Worm (Caenorhabditis elegans) whole organism, young adult: Measurements from ENCODE around the gene best-3.

Experiments used
- B0019.2 ChIP-seq: fragments of 200-800 bp; sonication (Bioruptor generic); conservative IDR thresholded peaks from 2 replicates; pipeline ENCODE4 v1.3.6; 2022; ENCODE audit warnings: missing genetic modification reagents, missing genetic modification characterization, missing compliant biosample characterization
- B0035.1 ChIP-seq: sonication (generic microtip); optimal IDR thresholded peaks from 2 replicates; lab custom pipeline; 2016; ENCODE audit warnings: missing genetic modification characterization, mild to moderate bottlenecking, missing compliant biosample characterization, missing genotype, missing genetic modification reagents
- B0336.3 ChIP-seq: fragments of 200-800 bp; sonication (Bioruptor generic); IDR thresholded peaks from 2 replicates; pipeline ENCODE4 v1.3.6; 2022; ENCODE audit warnings: missing genetic modification characterization, missing compliant biosample characterization
- F49E8.2 ChIP-seq: sonication (generic microtip); optimal IDR thresholded peaks from 3 replicates; lab custom pipeline; 2017; ENCODE audit warnings: missing genetic modification characterization, mild to moderate bottlenecking, missing compliant biosample characterization, antibody characterized with exemption, moderate library complexity; ENCODE audit not compliant: insufficient read depth
- F52B5.7 ChIP-seq: sonication (generic microtip); optimal IDR thresholded peaks from 2 replicates; lab custom pipeline; 2016; ENCODE audit warnings: mild to moderate bottlenecking, missing genetic modification characterization, missing compliant biosample characterization
- K12H6.12 ChIP-seq: fragments of 200-800 bp; sonication (Bioruptor generic); optimal IDR thresholded peaks from 2 replicates; lab custom pipeline; 2018; ENCODE audit warnings: mild to moderate bottlenecking, missing genetic modification characterization, missing compliant biosample characterization
- Y53G8AR.9 ChIP-seq: fragments of 200-800 bp; sonication (Bioruptor generic); conservative IDR thresholded peaks from 2 replicates; pipeline ENCODE4 v1.3.6; 2022; ENCODE audit warnings: missing genetic modification reagents, missing genetic modification characterization, missing compliant biosample characterization
- Y56A3A.18 ChIP-seq: fragments of 200-800 bp; sonication (Bioruptor generic); IDR thresholded peaks from 2 replicates; pipeline ENCODE4 v1.3.6; 2022; ENCODE audit warnings: missing genetic modification reagents, missing genetic modification characterization, missing compliant biosample characterization
- Y67H2A.10 ChIP-seq: fragments of 200-800 bp; sonication (Bioruptor generic); conservative IDR thresholded peaks from 2 replicates; pipeline ENCODE4 v1.3.6; 2022; ENCODE audit warnings: missing genetic modification reagents, missing genetic modification characterization, missing compliant biosample characterization
- ZK185.1 ChIP-seq: sonication (generic microtip); optimal IDR thresholded peaks from 2 replicates; lab custom pipeline; 2016; ENCODE audit warnings: mild to moderate bottlenecking, missing genetic modification characterization, missing compliant biosample characterization; ENCODE audit not compliant: poor library complexity, severe bottlenecking
- ama-1 ChIP-seq, 3 experiments: fragments of 150-350 bp in 1 of 3; sonication (generic microtip) in 2 of 3; optimal IDR thresholded peaks; 2 replicates each; lab custom pipeline; 2014 to 2018; ENCODE audit warnings: missing biosample characterization in 2 of 3, missing genetic modification characterization in 2 of 3, missing genetic modification reagents in 2 of 3
- atf-7 ChIP-seq: sonication (generic microtip); optimal IDR thresholded peaks from 2 replicates; lab custom pipeline; 2017; ENCODE audit warnings: mild to moderate bottlenecking, missing genetic modification characterization, missing compliant biosample characterization
- attf-3 ChIP-seq: fragments of 200-800 bp; sonication (Bioruptor generic); conservative IDR thresholded peaks from 2 replicates; pipeline ENCODE4 v1.3.6; 2022; ENCODE audit warnings: missing genetic modification reagents, missing genetic modification characterization, missing compliant biosample characterization
- attf-6 ChIP-seq: fragments of 200-800 bp; sonication (Bioruptor generic); IDR thresholded peaks from 2 replicates; pipeline ENCODE4 v1.3.6; 2022; ENCODE audit warnings: missing genetic modification reagents, missing genetic modification characterization, missing compliant biosample characterization
- ccch-3 ChIP-seq: fragments of 200-800 bp; sonication (Bioruptor generic); optimal IDR thresholded peaks from 2 replicates; lab custom pipeline; 2018; ENCODE audit warnings: mild to moderate bottlenecking, missing genetic modification characterization, missing compliant biosample characterization
- cebp-1 ChIP-seq, 2 experiments: fragments of 200-800 bp in 1 of 2; sonication (Bioruptor generic) in 1 of 2; sonication (generic microtip) in 1 of 2; IDR thresholded peaks in 1 of 2; optimal IDR thresholded peaks in 1 of 2; 2 replicates each; pipeline versions ENCODE4 v1.3.6 to Lab custom; 2017 to 2022; ENCODE audit warnings: missing compliant biosample characterization in 2 of 2, missing genetic modification characterization in 2 of 2, mild to moderate bottlenecking in 1 of 2, missing genetic modification reagents in 1 of 2, moderate library complexity in 1 of 2
- cebp-2 ChIP-seq: fragments of 200-800 bp; sonication (Bioruptor generic); IDR thresholded peaks from 2 replicates; pipeline ENCODE4 v1.3.6; 2022; ENCODE audit warnings: missing genetic modification characterization, missing compliant biosample characterization
- dox-1 ChIP-seq: fragments of 200-800 bp; sonication (Bioruptor generic); IDR thresholded peaks from 2 replicates; pipeline ENCODE4 v1.3.6; 2022; ENCODE audit warnings: missing genetic modification reagents, missing genetic modification characterization, missing compliant biosample characterization
- dpl-1 ChIP-seq: fragments of 150-350 bp; optimal IDR thresholded peaks from 2 replicates; lab custom pipeline; 2014; ENCODE audit warnings: missing biosample characterization, missing genetic modification reagents, missing genetic modification characterization
- efl-1 ChIP-seq: fragments of 150-350 bp; optimal IDR thresholded peaks from 2 replicates; lab custom pipeline; 2014; ENCODE audit warnings: missing biosample characterization, missing genetic modification reagents, missing genetic modification characterization
- egl-44 ChIP-seq: fragments of 200-800 bp; sonication (Bioruptor generic); IDR thresholded peaks from 2 replicates; pipeline ENCODE4 v1.3.6; 2022; ENCODE audit warnings: missing genetic modification reagents, missing genetic modification characterization, missing compliant biosample characterization
- ekl-4 ChIP-seq: fragments of 200-800 bp; sonication (Bioruptor generic); IDR thresholded peaks from 2 replicates; pipeline ENCODE4 v1.3.6; 2022; ENCODE audit warnings: missing genetic modification reagents, missing genetic modification characterization, missing compliant biosample characterization
- fkh-3 ChIP-seq: sonication (generic microtip); optimal IDR thresholded peaks from 2 replicates; lab custom pipeline; 2016; ENCODE audit warnings: mild to moderate bottlenecking, missing genetic modification characterization, missing compliant biosample characterization
- hmg-20 ChIP-seq: fragments of 200-800 bp; sonication (Bioruptor generic); IDR thresholded peaks from 2 replicates; pipeline ENCODE4 v1.3.6; 2022; ENCODE audit warnings: missing genetic modification reagents, missing genetic modification characterization, missing compliant biosample characterization
- let-607 ChIP-seq, 2 experiments: fragments of 200-800 bp in 1 of 2; sonication (Bioruptor generic) in 1 of 2; sonication (generic microtip) in 1 of 2; optimal IDR thresholded peaks; 2 replicates each; lab custom pipeline; 2016 to 2018; ENCODE audit warnings: mild to moderate bottlenecking in 2 of 2, missing compliant biosample characterization in 2 of 2, missing genetic modification characterization in 2 of 2, moderate library complexity in 2 of 2, missing genotype in 1 of 2
- lin-26 ChIP-seq: fragments of 200-800 bp; sonication (Bioruptor generic); IDR thresholded peaks from 2 replicates; pipeline ENCODE4 v1.3.6; 2022; ENCODE audit warnings: missing genetic modification reagents, missing genetic modification characterization, missing compliant biosample characterization
- lin-35 ChIP-seq, 3 experiments: fragments of 150-350 bp in 2 of 3; sonication (generic microtip) in 1 of 3; optimal IDR thresholded peaks; 2 replicates each; lab custom pipeline; 2014 to 2018; ENCODE audit warnings: missing biosample characterization in 3 of 3, missing genetic modification characterization in 3 of 3, missing genetic modification reagents in 3 of 3
- lin-40 ChIP-seq: sonication (generic microtip); optimal IDR thresholded peaks from 2 replicates; lab custom pipeline; 2016; ENCODE audit warnings: missing genetic modification characterization, mild to moderate bottlenecking, missing compliant biosample characterization, missing genotype, missing genetic modification reagents
- lin-54 ChIP-seq: fragments of 200-800 bp; sonication (Bioruptor generic); optimal IDR thresholded peaks from 2 replicates; lab custom pipeline; 2018; ENCODE audit warnings: mild to moderate bottlenecking, missing genetic modification characterization, missing compliant biosample characterization
- lir-1 ChIP-seq: fragments of 200-800 bp; sonication (Bioruptor generic); conservative IDR thresholded peaks from 2 replicates; pipeline ENCODE4 v1.3.6; 2022; ENCODE audit warnings: missing genetic modification reagents, missing genetic modification characterization, missing compliant biosample characterization
- madf-10 ChIP-seq: sonication (generic microtip); optimal IDR thresholded peaks from 2 replicates; lab custom pipeline; 2016; ENCODE audit warnings: mild to moderate bottlenecking, missing genetic modification characterization, missing compliant biosample characterization
- madf-3 ChIP-seq: fragments of 200-800 bp; sonication (Bioruptor generic); IDR thresholded peaks from 2 replicates; pipeline ENCODE4 v1.3.6; 2022; ENCODE audit warnings: missing genetic modification reagents, missing genetic modification characterization, missing compliant biosample characterization
- madf-6 ChIP-seq: fragments of 200-800 bp; sonication (Bioruptor generic); IDR thresholded peaks from 2 replicates; pipeline ENCODE4 v1.3.6; 2022; ENCODE audit warnings: missing genetic modification reagents, missing genetic modification characterization, missing compliant biosample characterization
- mcd-1 ChIP-seq: fragments of 200-800 bp; sonication (Bioruptor generic); IDR thresholded peaks from 2 replicates; pipeline ENCODE4 v1.3.6; 2022; ENCODE audit warnings: missing genetic modification reagents, missing genetic modification characterization, missing compliant biosample characterization
- nfyb-1 ChIP-seq: fragments of 200-800 bp; sonication (Bioruptor generic); IDR thresholded peaks from 2 replicates; pipeline ENCODE4 v1.3.6; 2022; ENCODE audit warnings: missing genetic modification reagents, missing genetic modification characterization, missing compliant biosample characterization
- pbrm-1 ChIP-seq: fragments of 200-800 bp; sonication (Bioruptor generic); IDR thresholded peaks from 2 replicates; pipeline ENCODE4 v1.3.6; 2022; ENCODE audit warnings: missing genetic modification reagents, missing genetic modification characterization, missing compliant biosample characterization
- rcor-1 ChIP-seq: fragments of 200-800 bp; sonication (Bioruptor generic); IDR thresholded peaks from 2 replicates; pipeline ENCODE4 v1.3.6; 2022; ENCODE audit warnings: missing genetic modification reagents, missing genetic modification characterization, missing compliant biosample characterization
- repo-1 ChIP-seq: sonication (generic microtip); optimal IDR thresholded peaks from 2 replicates; lab custom pipeline; 2017; ENCODE audit warnings: mild to moderate bottlenecking, missing genetic modification characterization, missing compliant biosample characterization
- snpc-4 ChIP-seq, 5 experiments: fragments of 150-350 bp in 1 of 5; sonication (generic microtip) in 4 of 5; optimal IDR thresholded peaks; 2 replicates each; lab custom pipeline; 2014 to 2018; ENCODE audit warnings: missing genetic modification characterization in 5 of 5, missing biosample characterization in 3 of 5, antibody characterized with exemption in 2 of 5, mild to moderate bottlenecking in 2 of 5, missing compliant biosample characterization in 2 of 5, missing genotype in 2 of 5, moderate library complexity in 2 of 5, missing genetic modification reagents in 1 of 5
- tbp1 ChIP-seq: fragments of 200-800 bp; sonication (Bioruptor generic); optimal IDR thresholded peaks from 2 replicates; lab custom pipeline; 2018; ENCODE audit warnings: mild to moderate bottlenecking, missing genetic modification characterization, missing compliant biosample characterization
- tbx-9 ChIP-seq: sonication (generic microtip); optimal IDR thresholded peaks from 2 replicates; lab custom pipeline; 2016; ENCODE audit warnings: borderline replicate concordance, missing genetic modification characterization, inconsistent platforms, missing compliant biosample characterization
- tlf-1 ChIP-seq: fragments of 200-800 bp; sonication (Bioruptor generic); optimal IDR thresholded peaks from 2 replicates; lab custom pipeline; 2018; ENCODE audit warnings: mild to moderate bottlenecking, missing genetic modification characterization, missing compliant biosample characterization
- unc-62 ChIP-seq: fragments of 150-350 bp; optimal IDR thresholded peaks from 2 replicates; lab custom pipeline; 2014; ENCODE audit warnings: missing biosample characterization, missing genetic modification reagents, missing genetic modification characterization
- ztf-18 ChIP-seq: sonication (generic microtip); optimal IDR thresholded peaks from 2 replicates; lab custom pipeline; 2016; ENCODE audit warnings: missing genotype, mild to moderate bottlenecking, missing genetic modification characterization, missing compliant biosample characterization
- ztf-26 ChIP-seq: sonication (generic microtip); optimal IDR thresholded peaks from 2 replicates; lab custom pipeline; 2017; ENCODE audit warnings: missing genetic modification characterization, missing compliant biosample characterization

best-3 gene

ce11 chrII:24559-24998 is 11.8 kb downstream of the best-3 start, which contains the start of gene enee-1:
enee-1 (plus strand) TSS chrII:24666.
- TF ChIP-seq snpc-4 (GFP tag; optimal IDR thresholded peaks at IDR 0.05; lab: Kevin White, UChicago) (no peak), snpc-4 (tag; optimal IDR thresholded peaks at IDR 0.05; lab: Kevin White, UChicago) (peak in 3 of 4 experiments; percentile 17 to 40 (median 24)), madf-10 (peak; percentile 19), attf-3 (peak; percentile 43; the same call in 1 of the 2 replicates), K12H6.12 (tag; lab: Kevin White, UChicago) (peak; percentile 39), unc-62 (no peak), rcor-1 (GFP tag; lab: Robert Waterston, UW) (peak; percentile 52; the same call in 1 of the 2 replicates), dpl-1 (peak; percentile 74), B0336.3 (GFP tag; lab: Robert Waterston, UW) (0 out of 2 replicates have a peak, but pooled peaks have one; percentile 37), ccch-3 (GFP tag; lab: Kevin White, UChicago) (no peak), madf-6 (peak; percentile 11; the same call in 1 of the 2 replicates), efl-1 (GFP tag; lab: Kevin White, UChicago) (peak; percentile 57), madf-3 (GFP tag; lab: Robert Waterston, UW) (peak; percentile 68; the same call in 1 of the 2 replicates), B0019.2 (no peak), ZK185.1 (tag; lab: Kevin White, UChicago) (peak; percentile 2), Y53G8AR.9 (peak; percentile 61; the same call in 1 of the 2 replicates), nfyb-1 (GFP tag; lab: Robert Waterston, UW) (peak; percentile 56; the same call in 1 of the 2 replicates), Y67H2A.10 (GFP tag; lab: Robert Waterston, UW) (no peak), tbp1 (peak; percentile 19), ama-1 (optimal IDR thresholded peaks at IDR 0.05; lab: Kevin White, UChicago) (peak; percentile 30), ama-1 (GFP tag; optimal IDR thresholded peaks at IDR 0.05; lab: Kevin White, UChicago) (no peak), tlf-1 (GFP tag; lab: Kevin White, UChicago) (peak; percentile 36), hmg-20 (GFP tag; lab: Robert Waterston, UW) (0 out of 2 replicates have a peak, but pooled peaks have one; percentile 36), F52B5.7 (tag; lab: Kevin White, UChicago) (no peak), ekl-4 (0 out of 2 replicates have a peak, but pooled peaks have one; percentile 51), B0035.1 (tag; lab: Kevin White, UChicago) (no peak), tbx-9 (tag; lab: Kevin White, UChicago) (no peak), F49E8.2 (no peak), ztf-18 (tag; lab: Kevin White, UChicago) (peak; percentile 94), cebp-2 (GFP tag; lab: Robert Waterston, UW) (no peak), mcd-1 (GFP tag; lab: Robert Waterston, UW) (peak; percentile 81), Y56A3A.18 (0 out of 2 replicates have a peak, but pooled peaks have one; percentile 23), atf-7 (tag; lab: Kevin White, UChicago) (peak; percentile 19), fkh-3 (tag; lab: Kevin White, UChicago) (no peak), egl-44 (GFP tag; lab: Robert Waterston, UW) (no peak), lin-26 (GFP tag; lab: Robert Waterston, UW) (no peak), lin-54 (peak; percentile 90), attf-6 (GFP tag; lab: Robert Waterston, UW) (no peak), dox-1 (GFP tag; lab: Robert Waterston, UW) (peak; percentile 64; the same call in 1 of the 2 replicates), lin-40 (tag; lab: Kevin White, UChicago) (peak; percentile 82), let-607 (tag; optimal IDR thresholded peaks at IDR 0.05; lab: Kevin White, UChicago) (peak in 1 of 2 experiments; percentile 15), pbrm-1 (peak; percentile 54; the same call in 1 of the 2 replicates), repo-1 (tag; lab: Kevin White, UChicago) (peak; percentile 53), cebp-1 (GFP tag; IDR thresholded peaks at IDR 0.05; lab: Robert Waterston, UW) (no peak), cebp-1 (tag; optimal IDR thresholded peaks at IDR 0.05; lab: Kevin White, UChicago) (peak; percentile 60), lin-35 (GFP tag; optimal IDR thresholded peaks at IDR 0.05; lab: Kevin White, UChicago) (peak; percentile 1 to 83 (median 58)), lir-1 (GFP tag; lab: Robert Waterston, UW) (peak; percentile 17; the same call in 1 of the 2 replicates), ztf-26 (tag; lab: Kevin White, UChicago) (peak; percentile 56)
